Fruit fly (Drosophila melanogaster) whole organism, embryonic: Measurements from ENCODE around the gene cher.

Source experiments
- Abd-B ChIP-seq: fragments of 200-800 bp; sonication (Bioruptor generic); optimal IDR thresholded peaks from 2 replicates; lab custom pipeline; 2018; ENCODE audit warnings: missing biosample characterization, mild to moderate bottlenecking, missing genetic modification characterization, moderate library complexity
- BEAF-32 ChIP-seq: fragments of 200-800 bp; sonication (Bioruptor generic); optimal IDR thresholded peaks from 3 replicates; lab custom pipeline; 2017; ENCODE audit warnings: missing biosample characterization, missing genetic modification characterization, mild to moderate bottlenecking, moderate library complexity, missing genetic modification reagents
- Bdp1 ChIP-seq: fragments of 200-800 bp; sonication (Bioruptor generic); optimal IDR thresholded peaks from 3 replicates; lab custom pipeline; 2016; ENCODE audit warnings: missing biosample characterization, missing genetic modification characterization
- CG10267 ChIP-seq: fragments of 200-800 bp; sonication (Bioruptor generic); optimal IDR thresholded peaks from 2 replicates; lab custom pipeline; 2018; ENCODE audit warnings: missing biosample characterization, mild to moderate bottlenecking, missing genetic modification characterization, moderate library complexity
- CG10543 ChIP-seq: fragments of 200-800 bp; sonication (Bioruptor generic); optimal IDR thresholded peaks from 3 replicates; lab custom pipeline; 2017; ENCODE audit warnings: missing biosample characterization, mild to moderate bottlenecking, missing genetic modification characterization, moderate library complexity
- CG11695 ChIP-seq: fragments of 200-800 bp; sonication (Bioruptor generic); IDR thresholded peaks from 3 replicates; pipeline ENCODE4 v1.3.6; 2022; ENCODE audit warnings: missing biosample characterization, missing genetic modification characterization
- CG15514 ChIP-seq: fragments of 200-800 bp; sonication (Bioruptor generic); optimal IDR thresholded peaks from 3 replicates; lab custom pipeline; 2017; ENCODE audit warnings: missing biosample characterization, missing genetic modification characterization, mild to moderate bottlenecking, moderate library complexity, missing genetic modification reagents
- CG15601 ChIP-seq: fragments of 200-800 bp; sonication (Bioruptor generic); optimal IDR thresholded peaks from 3 replicates; lab custom pipeline; 2019; ENCODE audit warnings: missing biosample characterization, mild to moderate bottlenecking, missing genetic modification characterization, moderate library complexity
- CG1603 ChIP-seq: fragments of 200-800 bp; sonication (Bioruptor generic); optimal IDR thresholded peaks from 2 replicates; lab custom pipeline; 2019; ENCODE audit warnings: missing biosample characterization, mild to moderate bottlenecking, missing genetic modification characterization, moderate library complexity
- CG17829 ChIP-seq: fragments of 200-800 bp; optimal IDR thresholded peaks from 2 replicates; lab custom pipeline; 2019; ENCODE audit warnings: missing biosample characterization, mild to moderate bottlenecking, missing genetic modification characterization, moderate library complexity
- CG18262 ChIP-seq: fragments of 200-800 bp; optimal IDR thresholded peaks from 3 replicates; lab custom pipeline; 2019; ENCODE audit warnings: missing biosample characterization, mild to moderate bottlenecking, missing genetic modification characterization, moderate library complexity
- CG30020 ChIP-seq: fragments of 200-800 bp; optimal IDR thresholded peaks from 2 replicates; lab custom pipeline; 2019; ENCODE audit warnings: missing biosample characterization, mild to moderate bottlenecking, missing genetic modification characterization, moderate library complexity
- CG3407 ChIP-seq: fragments of 200-800 bp; sonication (Bioruptor generic); optimal IDR thresholded peaks from 2 replicates; lab custom pipeline; 2018; ENCODE audit warnings: missing biosample characterization, mild to moderate bottlenecking, missing genetic modification characterization
- CG34422 ChIP-seq: fragments of 200-800 bp; sonication (Bioruptor generic); IDR thresholded peaks from 3 replicates; pipeline ENCODE4 v1.3.6; 2022; ENCODE audit warnings: missing biosample characterization, missing genetic modification characterization
- CG3838 ChIP-seq: fragments of 200-800 bp; sonication (Bioruptor generic); optimal IDR thresholded peaks from 3 replicates; lab custom pipeline; 2016; ENCODE audit warnings: missing biosample characterization, missing genetic modification characterization
- CG3847 ChIP-seq: fragments of 200-800 bp; sonication (Bioruptor generic); IDR thresholded peaks from 2 replicates; pipeline ENCODE4 v1.3.6; 2022; ENCODE audit warnings: missing biosample characterization, missing genetic modification characterization
- CG4328 ChIP-seq: fragments of 200-800 bp; sonication (Bioruptor generic); optimal IDR thresholded peaks from 3 replicates; lab custom pipeline; 2017; ENCODE audit warnings: missing biosample characterization, missing genetic modification reagents, missing genetic modification characterization
- CG4360 ChIP-seq: fragments of 200-800 bp; sonication (Bioruptor generic); IDR thresholded peaks from 2 replicates; pipeline ENCODE4 v1.3.6; 2022; ENCODE audit warnings: missing biosample characterization, missing genetic modification characterization
- CG6813 ChIP-seq: fragments of 200-800 bp; sonication (Bioruptor generic); optimal IDR thresholded peaks from 2 replicates; lab custom pipeline; 2017; ENCODE audit warnings: missing biosample characterization, missing genetic modification characterization, mild to moderate bottlenecking, moderate library complexity, missing genetic modification reagents
- CG6854 ChIP-seq: fragments of 200-800 bp; sonication (Bioruptor generic); optimal IDR thresholded peaks from 3 replicates; lab custom pipeline; 2017; ENCODE audit warnings: missing biosample characterization, mild to moderate bottlenecking, missing genetic modification characterization
- CG7786 ChIP-seq: fragments of 200-800 bp; sonication (Bioruptor generic); optimal IDR thresholded peaks from 2 replicates; lab custom pipeline; 2016; ENCODE audit warnings: missing biosample characterization, missing genetic modification characterization
- CG7963 ChIP-seq: fragments of 200-800 bp; sonication (Bioruptor generic); IDR thresholded peaks from 3 replicates; pipeline ENCODE4 v1.3.6; 2022; ENCODE audit warnings: missing biosample characterization, missing genetic modification characterization; ENCODE audit not compliant: partially characterized antibody
- CG8765 ChIP-seq: fragments of 200-800 bp; sonication (Bioruptor generic); IDR thresholded peaks from 2 replicates; pipeline ENCODE4 v1.3.6; 2022; ENCODE audit warnings: missing biosample characterization, missing genetic modification characterization
- CG8924 ChIP-seq: fragments of 200-800 bp; optimal IDR thresholded peaks from 3 replicates; lab custom pipeline; 2019; ENCODE audit warnings: missing biosample characterization, mild to moderate bottlenecking, missing genetic modification characterization, moderate library complexity
- E2f1 ChIP-seq: fragments of 200-800 bp; sonication (Bioruptor generic); IDR thresholded peaks from 2 replicates; pipeline ENCODE4 v1.3.6; 2022; ENCODE audit warnings: missing biosample characterization, missing genetic modification characterization
- E2f2 ChIP-seq: fragments of 200-800 bp; sonication (Bioruptor generic); IDR thresholded peaks from 2 replicates; pipeline ENCODE4 v1.3.6; 2022; ENCODE audit warnings: missing biosample characterization, missing genetic modification characterization
- Gsc ChIP-seq: fragments of 200-800 bp; sonication (Bioruptor generic); IDR thresholded peaks from 2 replicates; pipeline ENCODE4 v1.3.6; 2022; ENCODE audit warnings: missing biosample characterization, missing genetic modification characterization
- Hr39 ChIP-seq: fragments of >200 bp; optimal IDR thresholded peaks from 2 replicates; lab custom pipeline; 2017
- Nf-YB ChIP-seq: fragments of 200-800 bp; sonication (Bioruptor generic); optimal IDR thresholded peaks from 3 replicates; lab custom pipeline; 2019; ENCODE audit warnings: missing biosample characterization, mild to moderate bottlenecking, missing genetic modification characterization, moderate library complexity
- Taf1 ChIP-seq: fragments of 200-800 bp; sonication (Bioruptor generic); IDR thresholded peaks from 2 replicates; pipeline ENCODE4 v1.3.6; 2022; ENCODE audit warnings: missing biosample characterization, missing genetic modification characterization
- crp ChIP-seq, 2 experiments: fragments of 200-800 bp; sonication (Bioruptor generic); optimal IDR thresholded peaks; 2 replicates in 1 of 2; 3 replicates in 1 of 2; lab custom pipeline; 2017; ENCODE audit warnings: missing biosample characterization in 2 of 2, missing genetic modification characterization in 2 of 2, mild to moderate bottlenecking in 1 of 2, moderate library complexity in 1 of 2
- ems ChIP-seq: fragments of 200-800 bp; sonication (Bioruptor generic); optimal IDR thresholded peaks from 3 replicates; lab custom pipeline; 2016; ENCODE audit warnings: missing biosample characterization, missing genetic modification characterization
- esg ChIP-seq: fragments of 200-800 bp; sonication (Bioruptor generic); conservative IDR thresholded peaks from 2 replicates; pipeline ENCODE4 v1.3.6; 2022; ENCODE audit warnings: missing biosample characterization, missing genetic modification characterization
- fd102C ChIP-seq: fragments of 200-800 bp; sonication (Bioruptor generic); optimal IDR thresholded peaks from 2 replicates; lab custom pipeline; 2018; ENCODE audit warnings: missing biosample characterization, mild to moderate bottlenecking, missing genetic modification characterization, moderate library complexity
- fd64A ChIP-seq: fragments of 200-800 bp; sonication (Bioruptor generic); optimal IDR thresholded peaks from 3 replicates; lab custom pipeline; 2018; ENCODE audit warnings: missing biosample characterization, mild to moderate bottlenecking, missing genetic modification characterization
- gcm2 ChIP-seq: fragments of 200-800 bp; sonication (Bioruptor generic); optimal IDR thresholded peaks from 2 replicates; lab custom pipeline; 2016; ENCODE audit warnings: missing biosample characterization, missing genetic modification characterization
- gsb-n ChIP-seq: fragments of 200-800 bp; sonication (Bioruptor generic); optimal IDR thresholded peaks from 3 replicates; lab custom pipeline; 2018; ENCODE audit warnings: missing biosample characterization, mild to moderate bottlenecking, missing genetic modification characterization
- hkb ChIP-seq, 2 experiments: fragments of 200-800 bp in 1 of 2; fragments of >200 bp in 1 of 2; sonication (Bioruptor generic) in 1 of 2; IDR thresholded peaks in 1 of 2; optimal IDR thresholded peaks in 1 of 2; 2 replicates each; pipeline versions ENCODE4 v1.3.6 to Lab custom; 2017 to 2022; ENCODE audit warnings: missing biosample characterization in 1 of 2, missing genetic modification characterization in 1 of 2
- knrl ChIP-seq: fragments of 200-800 bp; sonication (Bioruptor generic); IDR thresholded peaks from 3 replicates; pipeline ENCODE4 v1.3.6; 2022; ENCODE audit warnings: missing biosample characterization, missing genetic modification characterization; ENCODE audit not compliant: partially characterized antibody
- sima ChIP-seq: fragments of 200-800 bp; sonication (Bioruptor generic); optimal IDR thresholded peaks from 2 replicates; lab custom pipeline; 2016; ENCODE audit warnings: missing biosample characterization, missing genetic modification characterization
- slbo ChIP-seq: fragments of 200-800 bp; sonication (Bioruptor generic); IDR thresholded peaks from 2 replicates; pipeline ENCODE4 v1.3.6; 2022; ENCODE audit warnings: missing biosample characterization, missing genetic modification characterization
- sob ChIP-seq: fragments of 200-800 bp; sonication (Bioruptor generic); IDR thresholded peaks from 2 replicates; pipeline ENCODE4 v1.3.6; 2022; ENCODE audit warnings: missing biosample characterization, missing genetic modification characterization
- stwl ChIP-seq: fragments of 200-800 bp; sonication (Bioruptor generic); optimal IDR thresholded peaks from 3 replicates; lab custom pipeline; 2018; ENCODE audit warnings: missing biosample characterization, mild to moderate bottlenecking, missing genetic modification characterization, moderate library complexity
- tin ChIP-seq: fragments of 200-800 bp; sonication (Bioruptor generic); optimal IDR thresholded peaks from 3 replicates; lab custom pipeline; 2016; ENCODE audit warnings: missing biosample characterization, missing genetic modification characterization
- tna ChIP-seq: fragments of 200-800 bp; sonication (Bioruptor generic); IDR thresholded peaks from 2 replicates; pipeline ENCODE4 v1.3.6; 2022; ENCODE audit warnings: missing biosample characterization, missing genetic modification characterization; ENCODE audit not compliant: partially characterized antibody
- trem ChIP-seq: fragments of 200-800 bp; optimal IDR thresholded peaks from 3 replicates; lab custom pipeline; 2019; ENCODE audit warnings: missing biosample characterization, mild to moderate bottlenecking, missing genetic modification characterization, moderate library complexity
- ttk ChIP-seq: fragments of 200-800 bp; sonication (Bioruptor generic); IDR thresholded peaks from 2 replicates; pipeline ENCODE4 v2.1.2; 2022; ENCODE audit warnings: missing biosample characterization, missing genetic modification characterization
- vfl ChIP-seq: fragments of 200-800 bp; sonication (Bioruptor generic); optimal IDR thresholded peaks from 2 replicates; lab custom pipeline; 2016; ENCODE audit warnings: missing biosample characterization, missing genetic modification characterization

cher gene

DNA sequence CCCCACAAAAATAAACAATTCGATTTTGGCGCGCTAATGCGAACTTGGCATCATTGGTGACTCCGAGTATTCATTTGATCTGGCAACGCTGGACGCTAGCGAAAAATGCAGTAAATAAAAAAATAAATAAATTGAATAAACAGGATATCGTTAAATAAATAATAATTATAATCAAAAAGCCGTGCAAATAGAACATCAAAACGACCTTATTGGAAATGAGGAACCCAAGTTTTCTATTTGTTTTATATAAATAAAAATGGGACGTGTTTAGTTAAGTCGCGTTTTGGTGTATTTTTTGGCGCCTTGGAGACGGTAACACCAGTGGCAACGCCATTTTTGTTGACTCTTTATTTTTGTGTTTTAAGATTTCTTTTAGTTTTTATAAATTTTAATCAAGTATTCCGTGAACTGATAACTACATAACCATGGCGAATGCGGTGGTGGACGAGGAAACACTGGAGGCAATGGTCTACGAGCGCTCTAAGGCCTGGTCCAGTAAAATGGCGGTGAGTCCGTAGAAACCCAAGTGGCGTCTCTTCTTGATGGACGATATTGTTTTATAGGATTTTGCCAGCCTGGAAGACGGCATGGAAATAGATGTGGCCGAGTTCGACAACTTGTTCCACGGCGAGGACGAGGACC is 37.1 kb downstream of the cher start, which contains the start of gene cal1 (continued):
- peak; percentile 33 for TF ChIP-seq Abd-B (GFP tag; lab: Kevin White, UChicago)
- TF ChIP-seq crp (GFP tag; optimal IDR thresholded peaks at IDR 0.05; lab: Kevin White, UChicago), result peak in 1 of 2 experiments; percentile 11
- TF ChIP-seq CG7786 (GFP tag; lab: Kevin White, UChicago), result no peak
- peak; percentile 32; the same call in 1 of the 2 replicates for TF ChIP-seq CG3847 (GFP tag; lab: Robert Waterston, UW)
- 0 out of 2 replicates have a peak, but pooled peaks have one; percentile 22 for TF ChIP-seq E2f1 (GFP tag; lab: Robert Waterston, UW)
- peak; percentile 78 for TF ChIP-seq hkb (optimal IDR thresholded peaks at IDR 0.05; lab: Kevin White, UChicago)
- TF ChIP-seq hkb (GFP tag; IDR thresholded peaks at IDR 0.05; lab: Robert Waterston, UW), result no peak
- peak; percentile 48 for TF ChIP-seq CG17829 (tag; lab: Kevin White, UChicago)
- peak; percentile 70 for TF ChIP-seq trem
- TF ChIP-seq BEAF-32 (GFP tag; lab: Kevin White, UChicago), result peak; percentile 51
- TF ChIP-seq CG8924, result peak; percentile 19
- peak; percentile 52; the same call in 2 of the 3 replicates for TF ChIP-seq knrl
- peak; percentile 64 for TF ChIP-seq CG15514 (GFP tag; lab: Kevin White, UChicago)
- TF ChIP-seq Taf1 (GFP tag; lab: Robert Waterston, UW), result no peak
- TF ChIP-seq Gsc (GFP tag; lab: Robert Waterston, UW), result no peak
- no peak for TF ChIP-seq CG3838 (GFP tag; lab: Kevin White, UChicago)
- no peak for TF ChIP-seq ems
- peak; percentile 97 for TF ChIP-seq E2f2 (GFP tag; lab: Robert Waterston, UW)
- no peak for TF ChIP-seq fd102C
- TF ChIP-seq CG10267 (tag; lab: Kevin White, UChicago), result peak; percentile 64
- TF ChIP-seq CG30020 (tag; lab: Kevin White, UChicago), result peak; percentile 39

DNA sequence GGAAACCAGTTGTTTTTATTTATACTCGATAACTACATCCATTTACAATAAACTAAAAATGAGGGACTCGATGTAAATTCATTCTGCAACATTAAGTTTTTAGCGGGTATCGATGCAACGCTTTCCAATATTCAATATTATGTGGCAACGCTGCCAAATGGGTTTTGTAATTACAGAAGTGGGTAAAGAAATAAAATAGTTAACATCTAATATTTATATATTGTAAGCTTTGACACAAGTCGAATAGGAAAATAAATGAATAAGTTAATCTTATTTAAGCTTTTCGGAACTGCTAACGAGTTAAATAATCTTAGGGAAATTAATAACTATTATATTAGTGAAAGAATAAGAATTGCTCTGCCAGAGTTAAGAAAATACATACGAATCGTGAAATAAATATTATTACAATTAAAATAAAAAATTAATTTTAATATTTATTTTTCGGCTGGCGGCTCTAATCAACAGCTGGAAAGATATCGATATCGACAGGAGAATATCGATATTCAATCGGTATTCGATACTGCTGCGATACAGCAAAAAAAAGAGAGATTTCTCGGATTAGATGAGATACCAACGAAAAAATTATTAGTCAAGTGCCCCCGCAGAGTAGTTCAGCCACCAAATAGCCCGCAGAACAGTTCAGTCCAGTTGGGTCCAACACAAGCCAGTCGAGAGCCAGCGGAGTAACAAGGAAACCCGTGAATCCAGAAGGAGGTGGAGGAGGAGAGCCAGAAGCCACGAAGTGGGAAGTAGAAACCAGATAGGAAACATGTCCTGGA is 40.0 kb downstream of the cher start, which contains the start of gene GckIII:
Gene GckIII (plus strand): TSS at position 485 of the 779 bp plus-strand sequence.
- TF ChIP-seq CG3407 (GFP tag; lab: Kevin White, UChicago) (no peak), CG34422 (GFP tag; lab: Robert Waterston, UW) (no peak), Nf-YB (no peak), stwl (tag; lab: Kevin White, UChicago) (peak; percentile 59), slbo (GFP tag; lab: Robert Waterston, UW) (no peak), CG18262 (peak; percentile 19), CG15601 (tag; lab: Kevin White, UChicago) (no peak), CG7963 (GFP tag; lab: Robert Waterston, UW) (peak; percentile 59; the same call in 2 of the 3 replicates), CG4328 (GFP tag; lab: Kevin White, UChicago) (no peak), esg (GFP tag; lab: Robert Waterston, UW) (no peak), gcm2 (no peak), tin (GFP tag; lab: Kevin White, UChicago) (no peak), CG6854 (GFP tag; lab: Kevin White, UChicago) (no peak), CG10543 (GFP tag; lab: Kevin White, UChicago) (no peak), gsb-n (no peak), Bdp1 (GFP tag; lab: Kevin White, UChicago) (no peak), vfl (GFP tag; lab: Kevin White, UChicago) (no peak), CG6813 (GFP tag; lab: Kevin White, UChicago) (no peak), CG4360 (GFP tag; lab: Robert Waterston, UW) (no peak), tna (GFP tag; lab: Robert Waterston, UW) (peak; percentile 79), CG11695 (no peak), Hr39 (lab: Kevin White, UChicago) (no peak), sima (GFP tag; lab: Kevin White, UChicago) (no peak), CG1603 (tag; lab: Kevin White, UChicago) (no peak), ttk (no peak), sob (GFP tag; lab: Robert Waterston, UW) (no peak), fd64A (no peak), CG8765 (GFP tag; lab: Robert Waterston, UW) (no peak)
